In the genomic region with DNA sequence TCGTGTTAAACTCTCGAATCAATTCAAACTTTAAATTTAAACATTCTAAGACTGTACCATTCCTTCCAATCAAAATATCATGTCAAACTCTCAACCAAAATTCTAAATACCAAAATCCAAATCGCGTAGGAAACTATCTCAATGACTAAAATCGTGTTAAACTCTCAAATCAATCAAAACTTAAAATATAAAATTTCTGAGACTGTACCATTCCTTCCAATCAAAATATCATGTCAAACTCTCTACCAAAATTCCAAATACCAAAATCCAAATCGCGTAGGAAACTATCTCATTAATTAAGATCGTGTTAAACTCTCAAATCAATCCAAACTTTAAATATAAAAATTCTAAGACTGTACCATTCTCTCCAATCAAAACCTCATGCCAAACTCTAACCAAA, we compare ENCODE assay signal across 2 worm cellular contexts.
TF ChIP-seq lines count a peak whose summit lies in the region.
"Not testable (repeated sequence)": the region's sequence is repeated elsewhere in the genome, so short reads cannot be mapped to it uniquely, and the experiment has no call there.

No protein-coding gene starts in this region.

TF ChIP-seq in whole organism, L4 larva, 104 proteins besides CTCF, POLR2A, EP300 and RAD21:
- TF ChIP-seq Y75B8A.6 (GFP tag; IDR thresholded peaks at IDR 0.05; lab: Robert Waterston, UW) (peak; percentile 12), zfp-3 (GFP tag; conservative IDR thresholded peaks at IDR 0.05; lab: Robert Waterston, UW) (peak; percentile 69), madf-5 (GFP tag; IDR thresholded peaks at IDR 0.05; lab: Robert Waterston, UW) (0 out of 4 replicates have a peak, but pooled peaks of 1 of the 2 experiments have one; percentile 73), pha-4 (GFP tag; IDR thresholded peaks at IDR 0.05; lab: Robert Waterston, UW) (peak; percentile 35; the same call in 1 of the 2 replicates)
- TF ChIP-seq pha-4 (tag; optimal IDR thresholded peaks at IDR 0.05; lab: Kevin White, UChicago): not testable (repeated sequence)

TF ChIP-seq in whole organism, early embryonic, 17 proteins besides CTCF, POLR2A, EP300 and RAD21:
- TF ChIP-seq pes-1 (GFP tag; IDR thresholded peaks at IDR 0.05; lab: Robert Waterston, UW): peak; percentile 60
- 0 out of 2 replicates have a peak, but pooled peaks have one; percentile 6 for TF ChIP-seq tbx-37 (GFP tag; conservative IDR thresholded peaks at IDR 0.05; lab: Robert Waterston, UW)
